Fruit fly (Drosophila melanogaster) whole organism, embryonic: ENCODE results near the gene lectin-21Ca.

ENCODE experiments used
- Blimp-1 ChIP-seq: fragments of 200-800 bp; sonication (Bioruptor generic); optimal IDR thresholded peaks from 3 replicates; lab custom pipeline; 2018; ENCODE audit warnings: missing biosample characterization, missing genetic modification characterization, mild to moderate bottlenecking, moderate library complexity, missing genetic modification reagents
- CG10543 ChIP-seq: fragments of 200-800 bp; sonication (Bioruptor generic); optimal IDR thresholded peaks from 3 replicates; lab custom pipeline; 2017; ENCODE audit warnings: missing biosample characterization, mild to moderate bottlenecking, missing genetic modification characterization, moderate library complexity
- CG10979 ChIP-seq: fragments of 200-800 bp; sonication (Bioruptor generic); optimal IDR thresholded peaks from 2 replicates; lab custom pipeline; 2018; ENCODE audit warnings: missing biosample characterization, mild to moderate bottlenecking, missing genetic modification characterization, moderate library complexity
- CG11247 ChIP-seq: fragments of 200-800 bp; sonication (Bioruptor generic); IDR thresholded peaks from 2 replicates; pipeline ENCODE4 v1.3.6; 2022; ENCODE audit warnings: missing biosample characterization, missing genetic modification characterization
- CG11504 ChIP-seq: fragments of 200-800 bp; sonication (Bioruptor generic); optimal IDR thresholded peaks from 3 replicates; lab custom pipeline; 2019; ENCODE audit warnings: missing biosample characterization, mild to moderate bottlenecking, missing genetic modification characterization, moderate library complexity
- CG11723 ChIP-seq: fragments of 200-800 bp; sonication (Bioruptor generic); optimal IDR thresholded peaks from 2 replicates; lab custom pipeline; 2017; ENCODE audit warnings: missing biosample characterization, mild to moderate bottlenecking, missing genetic modification characterization
- CG1233 ChIP-seq: fragments of 200-800 bp; sonication (Bioruptor generic); optimal IDR thresholded peaks from 4 replicates; lab custom pipeline; 2018; ENCODE audit warnings: missing biosample characterization, mild to moderate bottlenecking, missing genetic modification characterization
- CG12391 ChIP-seq: fragments of 200-800 bp; sonication (Bioruptor generic); optimal IDR thresholded peaks from 3 replicates; lab custom pipeline; 2018; ENCODE audit warnings: missing biosample characterization, mild to moderate bottlenecking, missing genetic modification characterization, moderate library complexity
- CG12942 ChIP-seq: fragments of 200-800 bp; sonication (Bioruptor generic); optimal IDR thresholded peaks from 3 replicates; lab custom pipeline; 2016; ENCODE audit warnings: missing biosample characterization, missing genetic modification characterization
- CG13424 ChIP-seq: fragments of 200-800 bp; sonication (Bioruptor generic); optimal IDR thresholded peaks from 2 replicates; lab custom pipeline; 2019; ENCODE audit warnings: missing biosample characterization, mild to moderate bottlenecking, missing genetic modification characterization, moderate library complexity
- CG13624 ChIP-seq: fragments of 200-800 bp; sonication (Bioruptor generic); optimal IDR thresholded peaks from 2 replicates; lab custom pipeline; 2016; ENCODE audit warnings: missing biosample characterization, missing genetic modification characterization
- CG7786 ChIP-seq: fragments of 200-800 bp; sonication (Bioruptor generic); optimal IDR thresholded peaks from 2 replicates; lab custom pipeline; 2016; ENCODE audit warnings: missing biosample characterization, missing genetic modification characterization
- D ChIP-seq, 2 experiments: fragments of 200-800 bp in 1 of 2; fragments of >200 bp in 1 of 2; sonication (Bioruptor generic) in 1 of 2; optimal IDR thresholded peaks; 2 replicates in 1 of 2; 3 replicates in 1 of 2; lab custom pipeline; 2017; ENCODE audit warnings: mild to moderate bottlenecking in 1 of 2, missing biosample characterization in 1 of 2, missing genetic modification characterization in 1 of 2, missing genetic modification reagents in 1 of 2
- Ets65A ChIP-seq: fragments of 200-800 bp; sonication (Bioruptor generic); peaks from one replicate; lab custom pipeline; 2016; ENCODE audit warnings: missing biosample characterization, missing genetic modification characterization
- Max ChIP-seq: fragments of 200-800 bp; sonication (Bioruptor generic); optimal IDR thresholded peaks from 2 replicates; lab custom pipeline; 2016; ENCODE audit warnings: missing biosample characterization, mild to moderate bottlenecking, missing genetic modification characterization
- Oli ChIP-seq: fragments of 200-800 bp; sonication (Bioruptor generic); optimal IDR thresholded peaks from 2 replicates; lab custom pipeline; 2018; ENCODE audit warnings: missing biosample characterization, mild to moderate bottlenecking, missing genetic modification characterization, moderate library complexity
- Ravus ChIP-seq: fragments of 200-800 bp; sonication (Bioruptor generic); IDR thresholded peaks from 2 replicates; pipeline ENCODE4 v1.3.6; 2022; ENCODE audit warnings: missing biosample characterization, missing genetic modification characterization
- Scr ChIP-seq: fragments of 200-800 bp; sonication (Bioruptor generic); IDR thresholded peaks from 2 replicates; pipeline ENCODE4 v1.3.6; 2022; ENCODE audit warnings: missing biosample characterization, missing genetic modification characterization; ENCODE audit not compliant: partially characterized antibody
- Side ChIP-seq: fragments of 200-800 bp; sonication (Bioruptor generic); optimal IDR thresholded peaks from 2 replicates; lab custom pipeline; 2016; ENCODE audit warnings: missing biosample characterization, missing genetic modification characterization
- Sox102F ChIP-seq: fragments of 200-800 bp; sonication (Bioruptor generic); optimal IDR thresholded peaks from 2 replicates; lab custom pipeline; 2018; ENCODE audit warnings: missing biosample characterization, mild to moderate bottlenecking, missing genetic modification characterization, moderate library complexity
- Xrp1 ChIP-seq: fragments of 200-800 bp; sonication (Bioruptor generic); IDR thresholded peaks from 2 replicates; pipeline ENCODE4 v1.3.6; 2022; ENCODE audit warnings: missing biosample characterization, missing genetic modification characterization
- ap ChIP-seq: fragments of 200-800 bp; sonication (Bioruptor generic); IDR thresholded peaks from 2 replicates; pipeline ENCODE4 v1.3.6; 2022; ENCODE audit warnings: missing biosample characterization, missing genetic modification characterization
- bbx ChIP-seq: fragments of 200-800 bp; sonication (Bioruptor generic); IDR thresholded peaks from 2 replicates; pipeline ENCODE4 v1.3.6; 2022; ENCODE audit warnings: missing biosample characterization, missing genetic modification characterization; ENCODE audit not compliant: partially characterized antibody
- br ChIP-seq: fragments of >200 bp; optimal IDR thresholded peaks from 2 replicates; lab custom pipeline; 2017
- bsh ChIP-seq, 2 experiments: fragments of 200-800 bp; sonication (Bioruptor generic); optimal IDR thresholded peaks; 2 replicates each; lab custom pipeline; 2017 to 2018; ENCODE audit warnings: mild to moderate bottlenecking in 2 of 2, missing biosample characterization in 2 of 2, missing genetic modification characterization in 2 of 2, moderate library complexity in 1 of 2
- chinmo ChIP-seq: fragments of 200-800 bp; sonication (Bioruptor generic); IDR thresholded peaks from 4 replicates; pipeline ENCODE4 v1.3.6; 2022; ENCODE audit warnings: missing biosample characterization, missing genetic modification characterization; ENCODE audit not compliant: partially characterized antibody
- chn ChIP-seq: fragments of 200-800 bp; sonication (Bioruptor generic); optimal IDR thresholded peaks from 2 replicates; lab custom pipeline; 2016; ENCODE audit warnings: missing biosample characterization, missing genetic modification characterization
- corto ChIP-seq: fragments of 200-800 bp; sonication (Bioruptor generic); optimal IDR thresholded peaks from 2 replicates; lab custom pipeline; 2016; ENCODE audit warnings: missing biosample characterization, mild to moderate bottlenecking, missing genetic modification characterization, moderate library complexity
- fd96Cb ChIP-seq: fragments of 200-800 bp; sonication (Bioruptor generic); optimal IDR thresholded peaks from 2 replicates; lab custom pipeline; 2018; ENCODE audit warnings: missing biosample characterization, mild to moderate bottlenecking, missing genetic modification characterization, moderate library complexity
- gem ChIP-seq: fragments of 200-800 bp; sonication (Bioruptor generic); optimal IDR thresholded peaks from 2 replicates; lab custom pipeline; 2019; ENCODE audit warnings: missing biosample characterization, mild to moderate bottlenecking, missing genetic modification characterization, moderate library complexity
- gsb ChIP-seq: fragments of 200-800 bp; sonication (Bioruptor generic); IDR thresholded peaks from 2 replicates; pipeline ENCODE4 v1.3.6; 2022; ENCODE audit warnings: missing biosample characterization, missing genetic modification characterization
- lbe ChIP-seq: fragments of 200-800 bp; sonication (Bioruptor generic); optimal IDR thresholded peaks from 2 replicates; lab custom pipeline; 2016; ENCODE audit warnings: missing biosample characterization, mild to moderate bottlenecking, missing genetic modification characterization
- lola ChIP-seq, 3 experiments: fragments of >200 bp in 2 of 3; fragments of 200-800 bp in 1 of 3; sonication (Bioruptor generic) in 1 of 3; optimal IDR thresholded peaks; 2 replicates each; lab custom pipeline; 2017 to 2019; ENCODE audit warnings: missing biosample characterization in 3 of 3, missing genetic modification characterization in 3 of 3, mild to moderate bottlenecking in 1 of 3, moderate library complexity in 1 of 3
- nau ChIP-seq: fragments of 200-800 bp; sonication (Bioruptor generic); optimal IDR thresholded peaks from 3 replicates; lab custom pipeline; 2017; ENCODE audit warnings: missing biosample characterization, mild to moderate bottlenecking, missing genetic modification characterization, missing genetic modification reagents
- nmo ChIP-seq: fragments of 200-800 bp; sonication (Bioruptor generic); optimal IDR thresholded peaks from 2 replicates; lab custom pipeline; 2018; ENCODE audit warnings: missing biosample characterization, mild to moderate bottlenecking, missing genetic modification characterization, moderate library complexity
- nom ChIP-seq: fragments of 200-800 bp; sonication (Bioruptor generic); optimal IDR thresholded peaks from 2 replicates; lab custom pipeline; 2017; ENCODE audit warnings: missing biosample characterization, missing genetic modification characterization, mild to moderate bottlenecking, moderate library complexity, missing genetic modification reagents
- phol ChIP-seq: fragments of 200-800 bp; sonication (Bioruptor generic); optimal IDR thresholded peaks from 3 replicates; lab custom pipeline; 2018; ENCODE audit warnings: missing biosample characterization, mild to moderate bottlenecking, missing genetic modification characterization, moderate library complexity
- rib ChIP-seq: fragments of 200-800 bp; sonication (Bioruptor generic); IDR thresholded peaks from 2 replicates; pipeline ENCODE4 v1.3.6; 2022; ENCODE audit warnings: missing biosample characterization, missing genetic modification characterization
- row ChIP-seq: fragments of 200-800 bp; sonication (Bioruptor generic); IDR thresholded peaks from 3 replicates; pipeline ENCODE4 v1.3.6; 2022; ENCODE audit warnings: missing biosample characterization, missing genetic modification characterization
- schlank ChIP-seq: fragments of 200-800 bp; sonication (Bioruptor generic); optimal IDR thresholded peaks from 2 replicates; lab custom pipeline; 2018; ENCODE audit warnings: missing biosample characterization, mild to moderate bottlenecking, missing genetic modification characterization
- slbo ChIP-seq: fragments of 200-800 bp; sonication (Bioruptor generic); IDR thresholded peaks from 2 replicates; pipeline ENCODE4 v1.3.6; 2022; ENCODE audit warnings: missing biosample characterization, missing genetic modification characterization
- so ChIP-seq: fragments of 200-800 bp; sonication (Bioruptor generic); IDR thresholded peaks from 3 replicates; pipeline ENCODE4 v1.3.6; 2022; ENCODE audit warnings: missing biosample characterization, missing genetic modification characterization
- stwl ChIP-seq: fragments of 200-800 bp; sonication (Bioruptor generic); optimal IDR thresholded peaks from 3 replicates; lab custom pipeline; 2018; ENCODE audit warnings: missing biosample characterization, mild to moderate bottlenecking, missing genetic modification characterization, moderate library complexity
- trh ChIP-seq: fragments of 200-800 bp; sonication (Bioruptor generic); optimal IDR thresholded peaks from 2 replicates; lab custom pipeline; 2016; ENCODE audit warnings: missing biosample characterization, missing genetic modification characterization
- zfh1 ChIP-seq: fragments of 200-800 bp; sonication (Bioruptor generic); IDR thresholded peaks from 3 replicates; pipeline ENCODE4 v1.3.6; 2022; ENCODE audit warnings: missing biosample characterization, missing genetic modification characterization

The lectin-21Ca gene

dm6 chr2L:668948-669581 lies 44.6 kb downstream of the lectin-21Ca start:
- no peak for TF ChIP-seq so
- peak; percentile 2 for TF ChIP-seq nmo (GFP tag; lab: Kevin White, UChicago)
- TF ChIP-seq nom (GFP tag; lab: Kevin White, UChicago) = peak; percentile 48
- peak; percentile 41 for TF ChIP-seq CG11504 (tag; lab: Kevin White, UChicago)
- peak; percentile 43 for TF ChIP-seq gem (tag; lab: Kevin White, UChicago)
- TF ChIP-seq CG10543 (GFP tag; lab: Kevin White, UChicago) = no peak
- TF ChIP-seq Sox102F = peak; percentile 29
- TF ChIP-seq phol = peak; percentile 9
- 0 out of 2 replicates have a peak, but pooled peaks have one; percentile 12 for TF ChIP-seq slbo (GFP tag; lab: Robert Waterston, UW)
- no peak for TF ChIP-seq Ets65A (GFP tag; lab: Kevin White, UChicago)
- TF ChIP-seq CG11247 (GFP tag; lab: Robert Waterston, UW) = no peak
- TF ChIP-seq CG10979 (tag; lab: Kevin White, UChicago) = peak; percentile 28
- TF ChIP-seq Oli (tag; lab: Kevin White, UChicago) = peak; percentile 1
- no peak for TF ChIP-seq schlank (tag; lab: Kevin White, UChicago)
- peak; percentile 14 for TF ChIP-seq fd96Cb (tag; lab: Kevin White, UChicago)
- TF ChIP-seq rib (GFP tag; lab: Robert Waterston, UW) = no peak
- peak in 1 of 2 experiments; percentile 29 for TF ChIP-seq bsh (GFP tag; optimal IDR thresholded peaks at IDR 0.05; lab: Kevin White, UChicago)
- TF ChIP-seq nau = no peak
- no peak for TF ChIP-seq CG13624 (GFP tag; lab: Kevin White, UChicago)
- TF ChIP-seq CG12391 = peak; percentile 15
- TF ChIP-seq Blimp-1 (GFP tag; lab: Kevin White, UChicago) = peak; percentile 38
- peak; percentile 22; the same call in 1 of the 3 replicates for TF ChIP-seq row
- no peak for TF ChIP-seq chn (GFP tag; lab: Kevin White, UChicago)
- peak; percentile 55 for TF ChIP-seq lbe (GFP tag; lab: Kevin White, UChicago)

dm6 chr2L:670771-671170 lies 46.4 kb downstream of the lectin-21Ca start:
- TF ChIP-seq CG13424 (tag; lab: Kevin White, UChicago) = no peak
- no peak for TF ChIP-seq Scr
- TF ChIP-seq bsh (GFP tag; optimal IDR thresholded peaks at IDR 0.05; lab: Kevin White, UChicago) = peak in 1 of 2 experiments; percentile 80
- peak; percentile 84 for TF ChIP-seq corto (GFP tag; lab: Kevin White, UChicago)
- TF ChIP-seq nom (GFP tag; lab: Kevin White, UChicago) = peak; percentile 78
- TF ChIP-seq lbe (GFP tag; lab: Kevin White, UChicago) = peak; percentile 81

dm6 chr2L:672301-672700 lies 47.9 kb downstream of the lectin-21Ca start:
- TF ChIP-seq CG1233 (GFP tag; lab: Kevin White, UChicago) (no peak), CG7786 (GFP tag; lab: Kevin White, UChicago) (no peak), lola (GFP tag; optimal IDR thresholded peaks at IDR 0.05; lab: Kevin White, UChicago) (no peak), zfh1 (no peak), Ravus (GFP tag; lab: Robert Waterston, UW) (no peak), bbx (GFP tag; lab: Robert Waterston, UW) (no peak), stwl (tag; lab: Kevin White, UChicago) (no peak), CG10979 (tag; lab: Kevin White, UChicago) (no peak), D (optimal IDR thresholded peaks at IDR 0.05; lab: Kevin White, UChicago) (no peak), D (GFP tag; optimal IDR thresholded peaks at IDR 0.05; lab: Kevin White, UChicago) (no peak), CG12942 (GFP tag; lab: Kevin White, UChicago) (no peak), CG11723 (no peak), Side (GFP tag; lab: Kevin White, UChicago) (no peak), br (lab: Kevin White, UChicago) (no peak), trh (GFP tag; lab: Kevin White, UChicago) (no peak), Max (GFP tag; lab: Kevin White, UChicago) (no peak), chinmo (GFP tag; lab: Robert Waterston, UW) (no peak), CG11247 (GFP tag; lab: Robert Waterston, UW) (no peak), ap (GFP tag; lab: Robert Waterston, UW) (no peak), gsb (no peak), Xrp1 (GFP tag; lab: Robert Waterston, UW) (no peak)
- TF ChIP-seq, all 482 proteins: peak for 0
